Worm (Caenorhabditis elegans): ENCODE results near the gene C05E11.7.

C05E11.7 gene

DNA sequence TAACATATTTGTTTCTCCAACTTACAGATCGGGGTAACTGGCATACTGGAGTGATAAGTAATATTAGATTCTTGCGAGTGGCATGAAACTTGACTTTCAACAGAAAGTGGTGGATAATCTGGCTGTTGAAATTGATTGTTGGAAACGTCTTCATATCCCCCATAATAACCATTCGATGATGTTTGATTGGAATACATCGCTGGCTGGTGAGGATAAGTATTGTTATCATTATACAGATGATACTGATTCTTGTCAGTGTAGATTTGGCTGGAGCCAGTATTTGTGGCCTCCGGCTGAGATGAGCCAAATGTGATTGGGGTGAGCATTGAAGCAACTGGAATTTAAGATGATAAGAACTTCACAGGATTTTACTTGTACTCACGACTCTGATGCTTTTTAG, 29.6 kb upstream of the C05E11.7 start:
- TF ChIP-seq ceh-79 (tag; optimal IDR thresholded peaks at IDR 0.05): no peak
- TF ChIP-seq hmg-20 (GFP tag; IDR thresholded peaks at IDR 0.05): no peak
- TF ChIP-seq lin-35 (GFP tag; optimal IDR thresholded peaks at IDR 0.05): no peak
- no peak for TF ChIP-seq rpc-1 (optimal IDR thresholded peaks at IDR 0.05)
- TF ChIP-seq rpc-1 (tag; optimal IDR thresholded peaks at IDR 0.05): no peak
- no peak for TF ChIP-seq ztf-26 (tag; optimal IDR thresholded peaks at IDR 0.05)
- TF ChIP-seq dpff-1 (tag; optimal IDR thresholded peaks at IDR 0.05): no peak

DNA sequence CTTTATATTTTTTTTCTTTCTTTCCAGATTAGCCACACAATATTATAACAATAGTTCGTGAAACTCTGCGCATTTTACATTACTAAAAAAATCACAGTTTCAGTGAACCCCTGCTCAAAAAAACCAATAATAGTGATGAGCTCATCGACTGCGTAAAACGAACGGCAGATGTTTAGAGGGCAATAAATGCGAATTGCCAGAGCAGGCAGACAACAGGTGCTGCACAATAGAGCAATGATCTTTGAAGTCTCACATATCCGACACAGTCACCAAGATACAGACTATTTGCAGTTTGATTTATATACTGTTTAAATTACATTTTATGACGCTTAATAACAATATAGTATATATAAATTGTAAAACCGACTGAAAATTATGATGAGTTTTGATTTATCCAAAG, 24.2 kb upstream of the C05E11.7 start:
- TF ChIP-seq ztf-28 (GFP tag; IDR thresholded peaks at IDR 0.05) (no peak), ceh-27 (GFP tag; optimal IDR thresholded peaks at IDR 0.05) (no peak), lsy-27 (tag; optimal IDR thresholded peaks at IDR 0.05; ENCODE audit: borderline replicate concordance, insufficient read depth) (no peak), die-1 (tag; optimal IDR thresholded peaks at IDR 0.05) (no peak), lsl-1 (GFP tag; optimal IDR thresholded peaks at IDR 0.05) (no peak)

DNA sequence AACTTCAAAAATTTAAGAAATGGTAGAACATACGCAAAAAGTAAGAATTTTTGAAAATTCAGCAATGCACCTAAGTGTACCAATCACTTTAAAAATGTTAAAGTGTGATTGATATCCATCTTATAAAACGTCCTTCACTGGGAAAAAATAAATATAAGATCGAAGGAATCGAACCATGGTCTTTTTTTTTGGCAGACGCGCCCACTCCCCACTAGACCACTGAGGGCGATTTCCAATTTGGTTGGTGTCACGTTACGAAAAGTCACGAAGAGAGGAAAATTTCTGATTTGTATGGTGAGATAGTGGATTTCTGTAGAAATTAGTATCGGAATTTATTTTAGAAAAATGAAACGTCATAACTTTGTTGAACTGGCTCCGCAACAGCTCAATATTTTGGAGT, 21.8 kb upstream of the C05E11.7 start:
- TF ChIP-seq hlh-12 (tag; optimal IDR thresholded peaks at IDR 0.05) (no peak), ztf-22 (GFP tag; optimal IDR thresholded peaks at IDR 0.05) (no peak), C06A6.2 (GFP tag; conservative IDR thresholded peaks at IDR 0.05) (no peak), tbp1 (GFP tag; optimal IDR thresholded peaks at IDR 0.05) (peak; percentile 83), F57C9.4 (tag; optimal IDR thresholded peaks at IDR 0.05) (no peak), ceh-79 (tag; optimal IDR thresholded peaks at IDR 0.05) (no peak), lin-26 (GFP tag; IDR thresholded peaks at IDR 0.05) (peak; percentile 72; the same call in 1 of the 2 replicates), Y56A3A.18 (GFP tag; IDR thresholded peaks at IDR 0.05) (no peak), tlf-1 (GFP tag; optimal IDR thresholded peaks at IDR 0.05) (no peak), hrde-1 (tag; optimal IDR thresholded peaks at IDR 0.05; ENCODE audit: borderline replicate concordance) (no peak), lin-54 (GFP tag; optimal IDR thresholded peaks at IDR 0.05) (no peak), F57A8.1 (GFP tag; optimal IDR thresholded peaks at IDR 0.05) (no peak), lag-1 (GFP tag; IDR thresholded peaks at IDR 0.05) (no peak), ceh-100 (GFP tag; IDR thresholded peaks at IDR 0.05) (no peak), dpff-1 (tag; optimal IDR thresholded peaks at IDR 0.05) (no peak), snpc-3.4 (tag; optimal IDR thresholded peaks at IDR 0.05) (no peak), B0336.3 (GFP tag; IDR thresholded peaks at IDR 0.05) (no peak), ekl-4 (GFP tag; IDR thresholded peaks at IDR 0.05) (no peak), die-1 (tag; optimal IDR thresholded peaks at IDR 0.05) (peak; percentile 54), pha-4 (tag; optimal IDR thresholded peaks at IDR 0.05) (no peak), sea-2 (GFP tag; IDR thresholded peaks at IDR 0.05) (no peak), Y79H2A.3 (GFP tag; conservative IDR thresholded peaks at IDR 0.05) (no peak), egl-18 (GFP tag; IDR thresholded peaks at IDR 0.05) (no peak), snpc-1.3 (tag; optimal IDR thresholded peaks at IDR 0.05; ENCODE audit: insufficient read depth) (peak; percentile 63), chd-7 (tag; optimal IDR thresholded peaks at IDR 0.05) (no peak), madf-6 (GFP tag; IDR thresholded peaks at IDR 0.05) (no peak), sdz-38 (tag; optimal IDR thresholded peaks at IDR 0.05) (no peak), ztf-26 (tag; optimal IDR thresholded peaks at IDR 0.05) (no peak), F22D6.2 (tag; optimal IDR thresholded peaks at IDR 0.05) (no peak), madf-3 (GFP tag; IDR thresholded peaks at IDR 0.05) (no peak), ceh-40 (GFP tag; IDR thresholded peaks at IDR 0.05) (no peak), rpc-1 (optimal IDR thresholded peaks at IDR 0.05) (peak; percentile 57), rpc-1 (tag; optimal IDR thresholded peaks at IDR 0.05) (peak; percentile 87), K11D2.4 (GFP tag; IDR thresholded peaks at IDR 0.05) (no peak), B0261.1 (tag; optimal IDR thresholded peaks at IDR 0.05) (peak; percentile 65), nfya-2 (GFP tag; IDR thresholded peaks at IDR 0.05) (no peak), snpc-4 (GFP tag; optimal IDR thresholded peaks at IDR 0.05) (no peak), snpc-4 (tag; optimal IDR thresholded peaks at IDR 0.05) (peak in 1 of 4 experiments; percentile 48), C17E4.6 (GFP tag; IDR thresholded peaks at IDR 0.05) (no peak), him-1 (tag; optimal IDR thresholded peaks at IDR 0.05) (peak; percentile 58)

Data from whole organism, young adult.